Worm (Caenorhabditis elegans) whole organism, mixed stage, embryonic: ENCODE data around the gene ndus-8.

Experiments used
- elt-1 ChIP-seq: sonication (generic microtip); optimal IDR thresholded peaks from 2 replicates; lab custom pipeline; 2017; ENCODE audit warnings: missing genetic modification characterization, mild to moderate bottlenecking, missing compliant biosample characterization, antibody characterized with exemption, moderate library complexity, borderline replicate concordance; ENCODE audit not compliant: insufficient read depth
- lin-13 ChIP-seq: fragments of 150-350 bp; optimal IDR thresholded peaks from 2 replicates; lab custom pipeline; 2014; ENCODE audit warnings: missing biosample characterization, missing genetic modification characterization
- lsy-2 ChIP-seq: fragments of 150-350 bp; optimal IDR thresholded peaks from 2 replicates; lab custom pipeline; 2014; ENCODE audit warnings: missing biosample characterization, missing genetic modification characterization
- mab-5 ChIP-seq: fragments of 150-350 bp; optimal IDR thresholded peaks from 2 replicates; lab custom pipeline; 2014; ENCODE audit warnings: missing biosample characterization, missing genetic modification characterization
- mep-1 ChIP-seq: fragments of 150-350 bp; optimal IDR thresholded peaks from 2 replicates; lab custom pipeline; 2017; ENCODE audit warnings: missing biosample characterization, missing genetic modification reagents, missing genetic modification characterization, inconsistent platforms
- nhr-12 ChIP-seq: fragments of 150-350 bp; optimal IDR thresholded peaks from 2 replicates; lab custom pipeline; 2014; ENCODE audit warnings: missing biosample characterization, missing genetic modification characterization
- nhr-76 ChIP-seq: sonication (generic microtip); optimal IDR thresholded peaks from 2 replicates; lab custom pipeline; 2017; ENCODE audit warnings: missing biosample characterization, missing genetic modification characterization
- pha-4 ChIP-seq: fragments of 150-350 bp; optimal IDR thresholded peaks from 2 replicates; lab custom pipeline; 2018; ENCODE audit warnings: missing biosample characterization, missing genetic modification reagents, missing genetic modification characterization
- sem-2 ChIP-seq: fragments of 200-800 bp; sonication (Bioruptor generic); optimal IDR thresholded peaks from 2 replicates; lab custom pipeline; 2018; ENCODE audit warnings: mild to moderate bottlenecking, missing genetic modification characterization, missing compliant biosample characterization
- snpc-4 ChIP-seq: fragments of 150-350 bp; optimal IDR thresholded peaks from 2 replicates; lab custom pipeline; 2014; ENCODE audit warnings: missing biosample characterization, missing genetic modification characterization
- unc-62 ChIP-seq: fragments of 150-350 bp; optimal IDR thresholded peaks from 2 replicates; lab custom pipeline; 2014; ENCODE audit warnings: missing biosample characterization, missing genetic modification reagents, missing genetic modification characterization
- ztf-11 ChIP-seq: fragments of 150-350 bp; optimal IDR thresholded peaks from 2 replicates; lab custom pipeline; 2014; ENCODE audit warnings: missing biosample characterization, missing genetic modification characterization

DNA sequence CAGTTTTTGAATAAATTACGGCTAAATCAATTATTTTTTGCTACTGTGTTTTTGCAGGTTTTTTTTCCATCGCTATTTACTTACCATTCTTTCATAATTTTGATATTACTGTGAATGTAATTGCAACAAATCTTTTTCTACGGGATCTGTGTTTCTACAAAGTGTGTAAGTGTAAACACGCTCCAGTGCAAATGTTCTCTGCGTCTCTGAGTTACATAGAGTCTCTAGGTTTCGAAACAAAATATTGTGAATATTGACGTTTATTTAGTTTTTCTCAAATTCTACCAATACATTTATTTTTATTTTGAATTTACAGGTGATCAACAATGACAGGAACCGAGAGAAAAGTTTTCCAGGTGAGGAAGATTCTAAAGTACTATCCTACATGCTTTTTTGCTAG lies 50.0 kb downstream of the ndus-8 start, which contains the start of gene yju-2:
- TF ChIP-seq mab-5 (tag; lab: Kevin White, UChicago) (no peak), lin-13 (no peak), elt-1 (no peak), pha-4 (tag; lab: Kevin White, UChicago) (peak; percentile 82), nhr-76 (tag; lab: Kevin White, UChicago) (no peak), unc-62 (GFP tag; lab: Kevin White, UChicago) (no peak), ztf-11 (tag; lab: Kevin White, UChicago) (no peak), mep-1 (no peak), lsy-2 (tag; lab: Kevin White, UChicago) (peak; percentile 70), sem-2 (GFP tag; lab: Kevin White, UChicago) (no peak), snpc-4 (tag; lab: Kevin White, UChicago) (no peak), nhr-12 (tag; lab: Kevin White, UChicago) (no peak)
